Fruit fly (Drosophila melanogaster): Measurements from ENCODE around the gene CG5068.

Gene CG5068

DNA sequence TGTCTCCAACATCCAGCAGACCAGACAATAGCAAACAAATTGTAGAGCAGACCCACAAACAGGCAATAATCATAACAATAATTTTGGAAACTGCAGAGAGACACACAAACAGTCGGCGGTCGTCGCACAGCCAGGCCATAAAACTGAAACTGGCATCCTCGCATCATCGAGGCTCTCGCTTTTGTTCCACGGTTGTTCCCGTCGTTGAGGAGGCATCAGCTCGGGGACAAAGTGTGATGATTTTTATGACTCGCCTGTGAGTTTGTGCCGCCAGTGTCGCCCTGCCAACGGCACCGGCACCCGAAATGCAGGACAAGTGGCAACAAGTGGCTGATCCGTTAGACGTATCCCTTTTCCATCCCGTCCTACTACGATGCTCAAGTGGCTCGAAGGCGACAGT lies 16.9 kb downstream of the CG5068 start:
- TF ChIP-seq noc (tag; optimal IDR thresholded peaks at IDR 0.05): no peak

DNA sequence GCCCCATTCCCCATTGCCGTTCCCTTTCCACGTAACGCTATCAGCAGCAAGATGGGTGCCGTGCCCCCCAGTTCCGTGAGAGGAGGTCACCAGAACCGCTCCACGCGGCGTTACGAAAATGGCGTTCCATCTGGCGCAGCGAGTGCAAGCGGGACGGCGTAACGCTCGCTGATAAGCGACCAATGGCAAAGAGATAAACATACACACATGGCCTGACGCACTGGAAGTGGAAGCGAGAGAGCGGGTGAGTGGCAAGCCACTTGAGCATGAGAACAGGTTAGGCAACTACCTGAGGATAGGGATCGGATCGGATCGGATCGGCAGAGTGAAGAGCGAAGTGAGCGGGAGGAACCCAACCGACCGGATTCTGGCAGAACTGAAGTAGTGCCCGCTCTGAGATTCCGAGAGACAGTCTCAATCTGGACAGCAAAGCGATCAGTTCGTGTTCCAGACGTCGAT lies 18.3 kb downstream of the CG5068 start, which contains the start of gene Doc3:
Gene Doc3, plus strand, starts transcription at position 409 of the 459 bp plus-strand sequence.
- TF ChIP-seq noc (tag; optimal IDR thresholded peaks at IDR 0.05): no peak

DNA sequence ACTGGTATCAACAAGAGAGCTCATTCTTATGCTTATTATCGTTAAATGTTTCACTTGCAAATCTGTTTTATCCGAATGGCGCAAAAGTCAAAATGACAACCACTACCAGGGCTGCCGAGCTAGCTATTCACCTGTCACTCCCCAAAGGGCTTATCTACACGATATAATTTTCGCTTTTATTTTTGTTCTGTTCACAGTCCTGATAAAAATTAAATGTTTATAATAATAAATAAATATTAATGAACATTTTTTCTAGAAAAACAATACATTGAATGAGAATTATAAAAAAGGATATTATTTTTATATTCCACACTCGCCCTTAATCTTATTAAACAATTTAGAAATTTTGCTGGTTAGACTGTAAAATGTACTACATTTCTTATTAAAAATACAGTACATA lies 23.2 kb downstream of the CG5068 start, which contains the start of gene CG5194:
Gene CG5194, minus strand, starts transcription at position 101 of the 400 bp plus-strand sequence.
- TF ChIP-seq noc (tag; optimal IDR thresholded peaks at IDR 0.05): no peak

DNA sequence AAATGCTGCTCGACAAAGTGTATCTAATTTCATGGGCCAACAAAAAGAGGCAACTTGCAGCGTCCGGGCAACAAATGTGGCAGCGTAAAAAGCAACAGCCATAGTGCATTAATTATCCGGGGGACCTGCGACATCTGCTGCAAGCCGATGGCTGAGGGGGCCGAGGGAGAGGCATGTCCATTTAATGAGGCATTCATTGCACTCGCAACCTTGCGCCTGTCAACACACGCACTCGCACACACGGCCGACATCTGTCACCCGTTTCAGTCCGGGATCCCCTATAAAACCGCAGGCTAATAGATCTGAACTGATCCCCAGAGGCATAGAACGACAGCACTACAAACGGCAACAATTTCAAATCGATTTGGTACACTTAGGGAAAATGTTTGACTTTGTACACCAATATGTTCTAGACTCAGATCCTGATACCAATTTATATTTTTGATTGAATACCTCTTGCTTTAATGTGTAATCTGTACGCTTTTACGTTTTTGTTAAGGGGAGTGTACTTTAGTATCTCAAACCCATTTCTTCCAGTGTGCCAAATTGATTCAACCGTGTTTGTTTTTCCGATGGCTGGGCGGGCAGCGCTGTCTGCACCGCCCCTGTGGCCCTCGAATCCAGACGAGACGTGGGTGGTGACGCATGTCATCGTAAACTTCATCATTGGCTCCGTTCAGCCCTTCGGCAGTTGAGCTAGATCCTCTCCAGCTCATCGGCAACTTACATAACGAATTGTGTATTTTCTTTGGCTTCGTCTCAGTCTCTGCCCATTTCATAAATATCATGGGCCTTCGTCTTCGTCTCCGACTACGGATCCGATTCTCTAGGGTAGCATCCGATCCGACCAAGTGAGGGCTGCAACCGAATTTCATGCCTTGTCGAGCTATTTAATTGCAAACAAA lies 25.2 kb downstream of the CG5068 start:
- no peak for TF ChIP-seq noc (tag; optimal IDR thresholded peaks at IDR 0.05)

DNA sequence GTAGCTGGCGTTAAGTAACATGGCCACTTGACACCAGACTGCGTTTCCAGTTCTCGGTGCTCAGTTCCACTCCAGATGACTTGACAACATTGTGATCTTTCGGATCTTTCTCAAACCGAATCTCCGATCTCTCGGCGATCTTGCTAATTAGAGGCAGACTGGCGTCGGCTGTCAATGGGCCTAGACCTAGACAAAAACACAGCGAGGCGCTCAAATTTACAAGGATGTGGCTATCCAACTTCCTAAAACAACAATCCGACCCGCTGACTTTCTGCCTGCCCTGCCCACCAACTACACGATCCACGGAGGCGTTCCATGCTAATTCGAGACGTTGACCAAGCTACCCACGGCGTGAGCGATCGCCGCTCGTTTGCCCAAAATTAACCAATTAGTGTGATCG lies 27.2 kb downstream of the CG5068 start:
- no peak for TF ChIP-seq noc (tag; optimal IDR thresholded peaks at IDR 0.05)

DNA sequence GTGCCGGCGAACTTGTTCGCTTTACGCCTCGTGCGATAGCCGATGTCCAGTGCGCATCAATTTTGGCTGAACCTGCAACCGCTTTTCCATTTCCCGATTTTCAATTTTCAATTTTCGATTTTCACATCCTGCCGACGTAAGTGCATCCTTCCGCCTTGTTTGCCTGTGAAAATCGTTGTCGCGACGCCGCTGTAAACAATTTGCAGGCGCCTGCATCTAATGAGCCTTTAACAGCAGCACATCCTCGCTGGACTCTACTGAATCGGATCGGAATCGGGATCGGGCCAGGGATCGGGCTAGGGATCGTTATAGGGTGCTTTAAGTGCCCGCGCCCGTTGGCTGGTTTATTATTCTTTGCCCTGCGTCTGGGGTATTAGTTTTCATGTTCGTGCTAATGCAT lies 30.9 kb downstream of the CG5068 start:
- TF ChIP-seq noc (tag; optimal IDR thresholded peaks at IDR 0.05): no peak

DNA sequence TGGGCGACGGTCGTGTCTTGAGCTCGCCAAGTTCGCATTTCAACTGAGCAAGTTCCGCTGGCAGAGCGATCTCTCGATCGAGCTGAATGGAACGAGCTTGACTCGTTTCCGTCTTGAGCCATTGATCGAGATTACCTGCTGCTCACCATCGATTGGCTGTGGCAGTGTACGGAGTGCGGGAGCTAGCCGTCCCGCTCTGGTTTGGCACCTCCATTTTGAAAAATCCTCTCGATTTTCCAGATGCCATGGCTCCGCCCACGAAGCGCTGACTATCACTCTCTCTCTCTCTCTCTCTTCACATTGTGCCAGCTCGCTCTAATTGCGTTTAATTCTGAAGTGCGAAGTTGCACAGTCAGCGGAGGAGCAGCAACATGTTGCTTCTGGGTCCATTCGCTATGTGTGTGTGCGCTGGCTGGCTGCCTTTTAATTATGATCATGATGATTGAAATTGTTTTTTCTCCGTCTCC lies 32.7 kb downstream of the CG5068 start, which contains the start of gene Doc2:
Gene Doc2, minus strand, starts transcription at position 51 of the 467 bp plus-strand sequence.
- no peak for TF ChIP-seq noc (tag; optimal IDR thresholded peaks at IDR 0.05)

DNA sequence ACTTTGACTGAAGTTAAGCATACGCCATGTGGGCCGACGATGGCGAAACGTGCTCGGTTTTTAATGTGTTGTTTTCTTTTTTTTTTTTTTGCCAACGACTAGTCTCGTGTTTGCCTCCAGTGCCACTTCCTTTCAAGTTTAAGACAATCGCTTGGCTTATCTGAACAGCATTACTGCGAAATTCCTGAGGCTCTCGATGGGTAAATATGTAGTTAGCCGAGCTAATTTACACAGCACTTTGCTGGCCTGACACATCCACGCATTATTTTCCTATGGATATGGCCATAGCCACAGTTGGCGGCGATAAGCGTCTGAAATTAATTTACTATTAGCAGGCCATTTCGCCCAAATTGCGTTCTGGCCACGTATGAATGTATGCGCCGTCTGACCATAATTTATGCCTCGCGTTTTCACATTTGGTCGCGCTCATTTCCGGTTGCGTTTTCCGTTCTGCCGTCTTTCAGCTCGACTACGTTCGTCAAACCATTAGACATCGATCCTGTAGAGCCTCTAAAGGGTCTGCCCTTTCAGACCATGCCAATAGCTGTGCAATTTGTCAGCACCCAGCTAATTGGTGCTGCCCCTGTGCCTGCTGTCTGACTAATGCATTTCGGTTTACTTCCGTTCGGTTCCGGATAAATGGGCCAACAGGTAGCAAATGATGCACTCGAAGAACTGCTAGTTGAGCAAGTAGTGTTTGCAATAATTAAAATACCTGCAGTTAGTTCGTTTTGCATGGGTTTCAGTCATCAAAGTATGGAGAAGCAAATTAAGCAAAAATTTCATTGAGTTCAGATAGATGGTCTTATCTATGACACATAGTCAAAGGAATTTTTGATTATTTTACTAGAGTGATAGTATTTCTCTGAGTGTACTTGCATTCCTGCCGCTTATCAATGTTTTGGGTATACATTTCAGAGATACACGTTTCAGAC lies 34.2 kb downstream of the CG5068 start:
- peak; percentile 57 for TF ChIP-seq noc (tag; optimal IDR thresholded peaks at IDR 0.05)

DNA sequence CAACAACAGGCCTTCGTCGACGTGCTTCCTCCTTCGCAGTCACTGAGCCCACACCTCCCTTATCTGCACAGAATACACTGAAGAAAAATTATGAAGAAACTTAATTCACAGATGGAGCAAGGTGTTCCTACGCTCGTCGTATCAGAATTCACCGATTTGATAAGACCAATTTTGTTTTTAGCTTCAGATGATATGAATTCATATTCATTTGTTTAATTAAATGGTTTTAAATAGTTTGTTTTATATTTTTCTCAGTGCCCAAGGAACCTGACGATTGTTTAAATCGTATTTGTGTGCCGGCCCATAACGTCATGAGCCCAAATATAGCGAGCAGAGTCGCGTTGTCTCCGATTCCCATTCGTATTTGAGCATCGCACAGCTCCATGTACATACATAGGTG lies 37.1 kb downstream of the CG5068 start:
- peak; percentile 78 for TF ChIP-seq noc (tag; optimal IDR thresholded peaks at IDR 0.05)

DNA sequence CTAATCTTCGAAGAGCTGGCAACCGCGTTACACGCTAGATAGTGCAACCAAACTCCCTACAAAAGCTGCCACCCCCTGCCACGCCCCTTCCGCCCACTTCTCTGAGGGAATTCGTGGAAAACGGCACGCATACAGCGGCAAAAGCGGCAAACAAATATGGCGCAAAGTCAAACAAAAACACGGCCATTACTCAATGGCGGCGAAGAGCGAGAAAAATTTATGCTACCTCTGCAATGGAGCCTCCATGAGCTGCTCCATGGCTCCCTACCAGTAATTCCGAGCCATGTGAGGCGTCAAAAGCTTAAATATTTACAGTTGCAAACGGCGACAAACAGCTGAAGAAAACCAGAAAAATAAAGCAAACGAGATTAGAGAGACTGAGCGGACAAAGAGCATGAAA lies 38.2 kb downstream of the CG5068 start:
- no peak for TF ChIP-seq noc (tag; optimal IDR thresholded peaks at IDR 0.05)

DNA sequence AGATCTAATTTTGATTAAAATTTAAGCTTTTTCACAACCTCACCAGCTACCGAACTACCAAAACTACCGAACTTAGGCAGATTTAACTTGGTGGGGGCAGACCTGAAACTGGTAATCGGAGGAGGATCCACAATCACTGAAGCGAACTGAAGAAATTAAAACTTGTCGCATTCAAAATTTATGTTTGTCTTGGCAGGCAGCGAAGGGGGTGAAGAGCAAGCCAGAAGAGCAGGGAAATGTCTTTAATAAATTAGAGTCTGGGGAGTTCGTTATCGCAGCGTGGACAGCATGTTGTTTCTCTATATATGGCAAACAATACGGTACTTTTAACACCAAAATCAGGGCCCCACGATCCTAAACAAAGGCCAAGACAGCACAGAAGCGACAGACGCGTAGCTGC lies 38.7 kb downstream of the CG5068 start:
- peak; percentile 36 for TF ChIP-seq noc (tag; optimal IDR thresholded peaks at IDR 0.05)

DNA sequence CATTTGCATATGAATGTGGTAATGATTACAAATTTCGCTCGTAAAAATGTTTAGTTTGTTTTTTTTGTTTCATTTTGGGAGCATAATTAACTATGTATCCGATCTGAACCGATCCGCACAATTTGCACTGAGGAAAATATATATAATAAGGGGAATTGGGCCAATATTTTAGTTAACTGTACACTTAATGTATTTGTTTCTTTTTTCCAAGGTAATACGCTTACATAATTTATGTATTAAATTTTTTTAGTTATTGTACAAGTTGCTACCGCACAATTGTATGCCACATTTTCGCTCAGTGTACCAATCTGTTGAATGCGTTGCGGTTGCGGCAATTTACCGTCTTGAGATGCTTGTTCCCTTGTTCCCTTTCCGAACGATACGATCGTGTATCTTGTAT lies 39.2 kb downstream of the CG5068 start:
- TF ChIP-seq noc (tag; optimal IDR thresholded peaks at IDR 0.05): peak; percentile 47

DNA sequence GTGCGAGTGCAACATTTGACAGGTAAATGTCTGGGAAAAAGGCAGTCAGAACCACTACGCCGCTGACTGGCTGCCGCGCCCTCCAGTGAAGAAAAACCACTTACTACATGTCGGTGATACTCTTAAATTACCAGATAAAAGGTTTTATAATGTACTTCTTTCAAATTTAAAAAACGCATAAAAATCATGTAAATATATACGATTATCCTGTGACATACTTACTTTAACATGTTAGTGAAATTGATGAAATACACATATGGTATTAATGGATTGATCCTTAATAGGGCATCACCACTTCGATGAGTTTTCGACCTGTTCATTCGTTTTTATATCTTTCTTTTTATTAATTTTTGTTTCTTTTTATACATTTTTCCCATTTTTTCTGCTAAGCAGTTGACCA lies 40.1 kb downstream of the CG5068 start:
- no peak for TF ChIP-seq noc (tag; optimal IDR thresholded peaks at IDR 0.05)

DNA sequence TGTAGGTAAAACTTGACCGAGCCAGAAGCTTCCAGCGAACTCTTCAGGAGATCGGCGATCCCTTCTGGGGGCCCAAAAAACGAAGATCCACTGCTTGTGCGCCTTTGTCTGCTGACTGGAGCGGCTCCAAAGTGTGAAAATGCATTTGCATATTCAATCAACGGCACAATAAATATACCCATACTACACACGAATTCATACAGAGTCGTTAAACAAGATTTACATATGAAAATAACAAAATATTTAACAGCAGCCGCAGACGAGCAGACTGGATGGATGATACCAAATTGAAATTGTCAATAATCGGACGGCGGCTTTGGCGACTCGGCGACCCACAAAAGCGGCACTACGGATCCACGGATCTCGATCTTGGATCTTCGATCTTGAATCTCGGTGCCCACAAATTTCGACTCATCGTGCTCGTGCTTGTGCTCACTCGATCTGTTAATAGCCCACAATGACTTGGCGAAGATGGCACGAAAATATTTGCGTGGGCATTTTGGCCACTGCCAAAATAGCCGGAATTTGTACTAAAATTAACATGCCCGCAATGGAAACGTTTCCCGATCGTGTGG lies 40.7 kb downstream of the CG5068 start:
- no peak for TF ChIP-seq noc (tag; optimal IDR thresholded peaks at IDR 0.05)

DNA sequence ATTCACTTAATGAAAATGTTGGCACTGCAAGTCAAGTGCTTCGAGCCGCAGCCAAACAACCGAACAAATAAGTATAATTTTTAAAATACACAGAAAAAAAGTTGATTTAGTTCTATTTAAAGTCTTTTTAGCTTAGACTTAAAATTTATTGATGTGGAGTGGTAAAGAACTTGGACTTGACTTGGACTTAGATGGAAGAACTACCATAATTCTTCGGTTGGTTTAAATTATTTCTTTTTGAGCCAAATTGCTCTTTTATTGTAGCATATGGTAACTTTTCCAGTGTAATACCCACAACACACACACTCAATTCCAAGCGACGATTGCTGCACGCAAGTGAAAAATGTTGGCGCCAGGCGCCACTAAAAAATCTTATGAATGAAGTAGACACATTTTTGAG lies 41.5 kb downstream of the CG5068 start:
- no peak for TF ChIP-seq noc (tag; optimal IDR thresholded peaks at IDR 0.05)
